Fruit fly (Drosophila melanogaster) whole organism, wandering third instar larva: ENCODE results near the gene Septin2.

Experiments used
- Abd-B ChIP-seq: fragments of >200 bp; optimal IDR thresholded peaks from 2 replicates; lab custom pipeline; 2017; ENCODE audit warnings: missing biosample characterization, missing genetic modification characterization
- CG32264 ChIP-seq: fragments of 200-800 bp; sonication (Bioruptor generic); optimal IDR thresholded peaks from 2 replicates; lab custom pipeline; 2016; ENCODE audit warnings: missing biosample characterization, missing genetic modification characterization
- CG9705 ChIP-seq: fragments of 200-800 bp; sonication (Bioruptor generic); optimal IDR thresholded peaks from 2 replicates; lab custom pipeline; 2018; ENCODE audit warnings: missing biosample characterization, mild to moderate bottlenecking, missing genetic modification characterization
- CrebA ChIP-seq: fragments of 200-800 bp; sonication (Bioruptor generic); optimal IDR thresholded peaks from 2 replicates; lab custom pipeline; 2016; ENCODE audit warnings: missing biosample characterization, mild to moderate bottlenecking, missing genetic modification characterization, borderline replicate concordance
- Dfd ChIP-seq: fragments of >200 bp; optimal IDR thresholded peaks from 2 replicates; lab custom pipeline; 2017; ENCODE audit warnings: missing biosample characterization, missing genetic modification characterization
- Dif ChIP-seq: fragments of 200-275, 200-300 bp; sonication (Bioruptor generic); optimal IDR thresholded peaks from 2 replicates; lab custom pipeline; 2018; ENCODE audit warnings: missing biosample characterization, missing genetic modification characterization; ENCODE audit not compliant: partially characterized antibody
- GATAd ChIP-seq: sonication (Bioruptor generic); optimal IDR thresholded peaks from 2 replicates; lab custom pipeline; 2016; ENCODE audit warnings: missing biosample characterization, missing genetic modification characterization
- HLH106 ChIP-seq: fragments of 200-800 bp; optimal IDR thresholded peaks from 3 replicates; lab custom pipeline; 2019; ENCODE audit warnings: missing biosample characterization, mild to moderate bottlenecking, missing genetic modification characterization, moderate library complexity
- Hnf4 ChIP-seq: fragments of 200-800 bp; sonication (Bioruptor generic); optimal IDR thresholded peaks from 2 replicates; lab custom pipeline; 2016; ENCODE audit warnings: missing biosample characterization, mild to moderate bottlenecking, missing genetic modification characterization
- Hr78 ChIP-seq: fragments of >200 bp; optimal IDR thresholded peaks from 2 replicates; lab custom pipeline; 2017; ENCODE audit warnings: missing biosample characterization, missing genetic modification characterization
- Hr83 ChIP-seq: fragments of 200-300 bp; sonication (Bioruptor generic); optimal IDR thresholded peaks from 2 replicates; lab custom pipeline; 2016; ENCODE audit warnings: missing biosample characterization, mild to moderate bottlenecking, missing genetic modification characterization, moderate library complexity; ENCODE audit not compliant: poor library complexity, severe bottlenecking
- Jra ChIP-seq: sonication (Bioruptor generic); optimal IDR thresholded peaks from 2 replicates; lab custom pipeline; 2016; ENCODE audit warnings: missing biosample characterization, missing genetic modification characterization
- Mio ChIP-seq: sonication (Bioruptor generic); optimal IDR thresholded peaks from 2 replicates; lab custom pipeline; 2016; ENCODE audit warnings: missing biosample characterization, missing genetic modification characterization
- Myc ChIP-seq: fragments of >200 bp; optimal IDR thresholded peaks from 2 replicates; lab custom pipeline; 2017
- N ChIP-seq: fragments of >200 bp; optimal IDR thresholded peaks from 2 replicates; lab custom pipeline; 2018; ENCODE audit warnings: missing biosample characterization, missing external identifiers, missing genetic modification characterization
- OdsH ChIP-seq: fragments of 200-800 bp; sonication (Bioruptor generic); optimal IDR thresholded peaks from 2 replicates; lab custom pipeline; 2016; ENCODE audit warnings: missing biosample characterization, mild to moderate bottlenecking, missing genetic modification characterization
- Rel ChIP-seq, 2 experiments: fragments of 200-800 bp; sonication (Bioruptor generic) in 1 of 2; optimal IDR thresholded peaks; 2 replicates in 1 of 2; 3 replicates in 1 of 2; lab custom pipeline; 2016 to 2019; ENCODE audit warnings: mild to moderate bottlenecking in 2 of 2, missing biosample characterization in 2 of 2, missing genetic modification characterization in 2 of 2, moderate library complexity in 1 of 2
- Sp1 ChIP-seq: fragments of 200-800 bp; sonication (Bioruptor generic); optimal IDR thresholded peaks from 3 replicates; lab custom pipeline; 2019; ENCODE audit warnings: missing biosample characterization, mild to moderate bottlenecking, missing genetic modification characterization, moderate library complexity
- Vsx2 ChIP-seq: fragments of 200-300, 225-300 bp; sonication (Bioruptor generic); optimal IDR thresholded peaks from 2 replicates; lab custom pipeline; 2018; ENCODE audit warnings: missing biosample characterization, missing genetic modification characterization; ENCODE audit not compliant: partially characterized antibody
- br ChIP-seq: fragments of 200-800 bp; sonication (Bioruptor generic); optimal IDR thresholded peaks from 2 replicates; lab custom pipeline; 2016; ENCODE audit warnings: missing biosample characterization, missing genetic modification characterization
- brk ChIP-seq: fragments of 200-800 bp; sonication (Bioruptor generic); optimal IDR thresholded peaks from 2 replicates; lab custom pipeline; 2016; ENCODE audit warnings: missing biosample characterization, mild to moderate bottlenecking, missing genetic modification characterization
- dl ChIP-seq, 2 experiments: fragments of 175-275, 200-275 bp in 1 of 2; fragments of 200-275 bp in 1 of 2; sonication (Bioruptor generic); optimal IDR thresholded peaks; lab custom pipeline; 2018; ENCODE audit warnings: mild to moderate bottlenecking in 2 of 2, missing biosample characterization in 2 of 2, missing genetic modification characterization in 2 of 2, moderate library complexity in 2 of 2; ENCODE audit not compliant: partially characterized antibody in 2 of 2, insufficient read depth in 1 of 2
- dmrt93B ChIP-seq: fragments of 200-800 bp; sonication (Bioruptor generic); optimal IDR thresholded peaks from 2 replicates; lab custom pipeline; 2018; ENCODE audit warnings: missing biosample characterization, mild to moderate bottlenecking, missing genetic modification characterization
- dsf ChIP-seq: sonication (Bioruptor generic); optimal IDR thresholded peaks from 2 replicates; lab custom pipeline; 2016; ENCODE audit warnings: missing biosample characterization, missing genetic modification characterization, borderline replicate concordance
- ey ChIP-seq: fragments of 200-800 bp; sonication (Bioruptor generic); optimal IDR thresholded peaks from 2 replicates; lab custom pipeline; 2016; ENCODE audit warnings: missing biosample characterization, missing genetic modification characterization
- foxo ChIP-seq, 2 experiments: fragments of 200-800 bp; sonication (Bioruptor generic); optimal IDR thresholded peaks; 2 replicates in 1 of 2; 3 replicates in 1 of 2; lab custom pipeline; 2016 to 2017; ENCODE audit warnings: missing biosample characterization in 2 of 2, missing genetic modification characterization in 2 of 2
- fru ChIP-seq: fragments of 200-800 bp; sonication (Bioruptor generic); optimal IDR thresholded peaks from 3 replicates; lab custom pipeline; 2016; ENCODE audit warnings: missing biosample characterization, mild to moderate bottlenecking, missing genetic modification characterization
- h ChIP-seq: fragments of 200-800 bp; sonication (Bioruptor generic); optimal IDR thresholded peaks from 3 replicates; lab custom pipeline; 2016; ENCODE audit warnings: missing biosample characterization, mild to moderate bottlenecking, missing genetic modification characterization
- jim ChIP-seq: fragments of 175-275, 200-325 bp; sonication (Bioruptor generic); optimal IDR thresholded peaks from 2 replicates; lab custom pipeline; 2016; ENCODE audit warnings: missing biosample characterization, mild to moderate bottlenecking, missing genetic modification characterization
- lola ChIP-seq: fragments of >200 bp; optimal IDR thresholded peaks from 2 replicates; lab custom pipeline; 2017; ENCODE audit warnings: missing biosample characterization, missing genetic modification characterization
- pan ChIP-seq: fragments of >200 bp; optimal IDR thresholded peaks from 2 replicates; lab custom pipeline; 2017
- psq ChIP-seq: fragments of 200-800 bp; sonication (Bioruptor generic); optimal IDR thresholded peaks from 3 replicates; lab custom pipeline; 2017; ENCODE audit warnings: missing biosample characterization, mild to moderate bottlenecking, missing genetic modification characterization, moderate library complexity
- rgr ChIP-seq: fragments of 200-800 bp; sonication (Bioruptor generic); optimal IDR thresholded peaks from 3 replicates; lab custom pipeline; 2016; ENCODE audit warnings: missing biosample characterization, mild to moderate bottlenecking, missing genetic modification characterization
- sage ChIP-seq: fragments of 200-800 bp; sonication (Bioruptor generic); optimal IDR thresholded peaks from 2 replicates; lab custom pipeline; 2016; ENCODE audit warnings: missing biosample characterization, mild to moderate bottlenecking, missing genetic modification characterization
- sv ChIP-seq: fragments of 200-800 bp; sonication (Bioruptor generic); optimal IDR thresholded peaks from 3 replicates; lab custom pipeline; 2016; ENCODE audit warnings: missing biosample characterization, missing genetic modification characterization
- tai ChIP-seq: sonication (Bioruptor generic); optimal IDR thresholded peaks from 2 replicates; lab custom pipeline; 2016; ENCODE audit warnings: missing biosample characterization, missing genetic modification characterization
- usp ChIP-seq: fragments of >200 bp; optimal IDR thresholded peaks from 2 replicates; lab custom pipeline; 2017; ENCODE audit warnings: missing biosample characterization, missing genetic modification characterization
- woc ChIP-seq: sonication (Bioruptor generic); optimal IDR thresholded peaks from 2 replicates; lab custom pipeline; 2016; ENCODE audit warnings: missing biosample characterization, mild to moderate bottlenecking, missing genetic modification characterization

Gene Septin2

DNA sequence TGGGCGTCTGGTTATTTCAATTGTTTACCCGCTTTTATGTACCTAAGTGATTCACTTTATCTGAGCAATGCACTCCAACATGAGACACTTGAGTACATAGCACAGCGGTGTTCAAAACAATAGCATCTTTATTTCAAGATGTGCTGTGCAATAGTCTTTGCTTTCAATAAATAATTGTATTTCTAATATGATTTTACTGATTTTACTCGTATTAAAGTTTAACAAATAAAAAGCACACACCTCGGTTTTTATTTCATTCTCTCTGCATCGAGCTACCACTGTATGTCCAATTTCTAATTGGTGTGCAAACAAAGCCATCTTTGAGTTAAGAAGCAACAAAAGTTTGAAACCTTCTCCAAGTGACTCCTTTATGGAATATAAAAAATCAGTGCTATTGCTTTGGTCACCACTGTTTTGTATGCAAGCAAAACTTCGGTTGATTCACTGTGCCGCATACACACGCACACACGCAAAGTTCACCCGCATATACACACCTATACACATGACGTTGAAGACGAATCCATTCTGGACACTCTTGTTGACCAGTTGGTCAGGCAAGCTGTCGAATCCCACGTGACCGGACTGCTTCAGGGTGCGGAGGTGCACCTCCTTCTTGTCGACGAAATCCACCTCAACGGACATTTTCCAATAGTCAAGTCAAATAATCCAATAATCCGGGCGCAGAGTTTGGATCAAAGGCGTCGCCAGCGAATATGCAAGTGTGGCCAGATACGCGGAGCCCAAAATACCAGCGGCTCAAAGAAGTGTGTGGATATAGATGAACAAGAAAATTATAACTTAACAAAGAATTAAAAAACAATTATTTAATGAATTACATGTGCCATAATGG is at the start of gene Septin2:
TSS of gene Septin2 (minus strand) at position 727 of the 850 bp plus-strand sequence.
- no peak for TF ChIP-seq Abd-B (GFP tag; lab: Kevin White, UChicago)
- TF ChIP-seq Dif (GFP tag; lab: Kevin White, UChicago), result no peak
- no peak for TF ChIP-seq CrebA (GFP tag; lab: Kevin White, UChicago)
- peak; percentile 91 for TF ChIP-seq Sp1 (GFP tag; lab: Kevin White, UChicago)
- no peak for TF ChIP-seq usp
- peak; percentile 78 for TF ChIP-seq CG32264
- no peak for TF ChIP-seq brk (GFP tag; lab: Kevin White, UChicago)
- no peak for TF ChIP-seq Myc
- TF ChIP-seq Jra (GFP tag; lab: Kevin White, UChicago), result peak; percentile 93
- TF ChIP-seq dl (GFP tag; optimal IDR thresholded peaks at IDR 0.05; lab: Kevin White, UChicago; ENCODE audit: insufficient read depth in 1 of 2, partially characterized antibody in 2 of 2), result no peak
- TF ChIP-seq sage (GFP tag; lab: Kevin White, UChicago), result peak; percentile 35
- no peak for TF ChIP-seq Hr78
- TF ChIP-seq br, result peak; percentile 91
- TF ChIP-seq tai (GFP tag; lab: Kevin White, UChicago), result no peak
- TF ChIP-seq Vsx2 (GFP tag; lab: Kevin White, UChicago), result no peak
- TF ChIP-seq foxo (GFP tag; optimal IDR thresholded peaks at IDR 0.05; lab: Kevin White, UChicago), result peak in 1 of 2 experiments; percentile 93
- no peak for TF ChIP-seq jim
- TF ChIP-seq fru, result peak; percentile 91
- peak; percentile 89 for TF ChIP-seq dmrt93B (GFP tag; lab: Kevin White, UChicago)
- no peak for TF ChIP-seq pan (lab: Kevin White, UChicago)
- TF ChIP-seq Hnf4 (GFP tag; lab: Kevin White, UChicago), result peak; percentile 88
- peak; percentile 88 for TF ChIP-seq psq (GFP tag; lab: Kevin White, UChicago)
- no peak for TF ChIP-seq sv (GFP tag; lab: Kevin White, UChicago)
- peak; percentile 61 for TF ChIP-seq Rel (GFP tag; optimal IDR thresholded peaks at IDR 0.05; lab: Kevin White, UChicago)
- TF ChIP-seq Rel (tag; optimal IDR thresholded peaks at IDR 0.05; lab: Kevin White, UChicago), result peak; percentile 31
- TF ChIP-seq rgr (GFP tag; lab: Kevin White, UChicago), result peak; percentile 89
- peak; percentile 77 for TF ChIP-seq dsf (GFP tag; lab: Kevin White, UChicago)
- TF ChIP-seq CG9705 (GFP tag; lab: Kevin White, UChicago), result peak; percentile 79
- peak; percentile 88 for TF ChIP-seq HLH106 (tag; lab: Kevin White, UChicago)
- peak; percentile 37 for TF ChIP-seq Mio (GFP tag; lab: Kevin White, UChicago)
- peak; percentile 7 for TF ChIP-seq N
- peak; percentile 79 for TF ChIP-seq woc
- peak; percentile 94 for TF ChIP-seq h (GFP tag; lab: Kevin White, UChicago)
- peak; percentile 92 for TF ChIP-seq ey (GFP tag; lab: Kevin White, UChicago)
- TF ChIP-seq Dfd (GFP tag; lab: Kevin White, UChicago), result no peak
- TF ChIP-seq GATAd (GFP tag; lab: Kevin White, UChicago), result peak; percentile 34
- TF ChIP-seq OdsH (GFP tag; lab: Kevin White, UChicago), result peak; percentile 93
- no peak for TF ChIP-seq lola
- TF ChIP-seq Hr83 (GFP tag; lab: Kevin White, UChicago), result peak; percentile 91
- TF ChIP-seq, all 38 proteins: peak for 23

DNA sequence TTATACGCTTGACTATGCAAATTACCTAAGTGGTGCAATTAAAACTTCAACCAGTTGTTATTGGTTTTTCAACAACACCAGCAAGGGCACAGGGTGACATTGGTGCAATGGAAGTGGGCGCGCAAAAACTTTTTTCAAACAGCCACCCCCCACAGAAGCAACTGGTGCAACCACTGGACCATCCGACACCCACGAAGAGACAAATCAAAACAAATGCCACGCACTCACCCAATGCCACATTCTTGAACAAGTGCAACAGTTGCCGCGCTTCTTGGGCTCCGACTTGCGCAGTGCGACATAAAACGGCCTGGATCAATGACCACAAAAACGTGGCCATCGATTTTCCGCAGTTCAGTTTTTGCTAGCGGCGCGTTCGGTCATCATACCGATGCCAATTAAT is 47.6 kb upstream of the Septin2 start:
- no peak for TF ChIP-seq OdsH (GFP tag; lab: Kevin White, UChicago)
- no peak for TF ChIP-seq Vsx2 (GFP tag; lab: Kevin White, UChicago)
- TF ChIP-seq foxo (GFP tag; optimal IDR thresholded peaks at IDR 0.05; lab: Kevin White, UChicago), result no peak
- TF ChIP-seq Myc, result peak; percentile 11
